Fruit fly (Drosophila melanogaster) whole organism, embryonic: ENCODE data around the gene CG6126.

Source experiments
- NFAT ChIP-seq: fragments of 200-800 bp; sonication (Bioruptor generic); IDR thresholded peaks from 2 replicates; pipeline ENCODE4 v1.3.6; 2022; ENCODE audit warnings: missing biosample characterization, missing genetic modification characterization
- Sry-β ChIP-seq: fragments of 200-800 bp; sonication (Bioruptor generic); optimal IDR thresholded peaks from 2 replicates; lab custom pipeline; 2018; ENCODE audit warnings: missing biosample characterization, mild to moderate bottlenecking, missing genetic modification characterization, moderate library complexity
- lbe ChIP-seq: fragments of 200-800 bp; sonication (Bioruptor generic); optimal IDR thresholded peaks from 2 replicates; lab custom pipeline; 2016; ENCODE audit warnings: missing biosample characterization, mild to moderate bottlenecking, missing genetic modification characterization
- nerfin-2 ChIP-seq: fragments of 200-800 bp; sonication (Bioruptor generic); IDR thresholded peaks from 2 replicates; pipeline ENCODE4 v1.3.6; 2022; ENCODE audit warnings: missing biosample characterization, missing genetic modification characterization; ENCODE audit not compliant: partially characterized antibody
- psq ChIP-seq: fragments of 200-800 bp; sonication (Bioruptor generic); optimal IDR thresholded peaks from 2 replicates; lab custom pipeline; 2017; ENCODE audit warnings: missing biosample characterization, missing genetic modification characterization

dm6 chr3R:16152369-16152768 lies 50.5 kb downstream of the CG6126 start:
- TF ChIP-seq nerfin-2 (GFP tag; lab: Robert Waterston, UW), result no peak
- TF ChIP-seq Sry-β, result no peak
- no peak for TF ChIP-seq lbe (GFP tag; lab: Kevin White, UChicago)
- TF ChIP-seq NFAT (GFP tag; lab: Robert Waterston, UW), result no peak
- no peak for TF ChIP-seq psq (GFP tag; lab: Kevin White, UChicago)
